Worm (Caenorhabditis elegans): Measurements from ENCODE around the gene Y42H9AR.2.

Gene Y42H9AR.2

DNA sequence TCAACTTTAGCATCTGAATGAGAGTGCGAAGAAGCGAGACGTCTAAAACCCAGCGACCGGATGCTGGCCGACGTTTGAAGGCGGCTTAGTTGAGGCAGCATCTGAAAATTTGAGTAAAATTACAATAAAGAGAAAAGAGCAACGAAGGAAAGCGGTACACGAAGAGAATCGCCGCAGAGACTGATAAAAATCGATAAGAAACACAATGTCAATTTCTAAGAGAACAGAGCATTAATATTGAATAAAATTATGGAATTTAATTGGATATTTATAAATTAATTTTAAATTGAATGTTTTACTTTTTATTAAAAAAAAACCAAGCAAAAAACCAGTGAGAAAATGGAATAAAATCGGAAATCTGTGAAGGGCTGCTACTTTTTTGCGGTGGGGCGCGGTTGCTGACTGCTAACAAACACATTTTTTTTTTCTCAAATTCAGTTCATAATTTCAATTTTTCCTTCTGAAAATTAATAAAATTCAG, 30.5 kb downstream of the Y42H9AR.2 start, which contains the start of the genes ndub-11 and moc-3:
ndub-11 (minus strand) TSS at position 101 of the 481 bp plus-strand sequence.
moc-3 (plus strand) TSS at position 431 of the 481 bp plus-strand sequence.
- peak; percentile 11 for TF ChIP-seq nfya-1 (tag; optimal IDR thresholded peaks at IDR 0.05; ENCODE audit: insufficient read depth)
- no peak for TF ChIP-seq sea-2 (GFP tag; optimal IDR thresholded peaks at IDR 0.05)
- no peak for TF ChIP-seq zag-1 (tag; optimal IDR thresholded peaks at IDR 0.05)
- no peak for TF ChIP-seq tbx-2 (tag; optimal IDR thresholded peaks at IDR 0.05)
- TF ChIP-seq snpc-4 (tag; optimal IDR thresholded peaks at IDR 0.05), result peak; percentile 12
- TF ChIP-seq hmg-11 (tag; optimal IDR thresholded peaks at IDR 0.05), result no peak
- no peak for TF ChIP-seq jun-1 (tag; optimal IDR thresholded peaks at IDR 0.05)
- no peak for TF ChIP-seq fkh-10 (GFP tag; optimal IDR thresholded peaks at IDR 0.05)
- no peak for TF ChIP-seq nhr-28 (tag; optimal IDR thresholded peaks at IDR 0.05)
- no peak for TF ChIP-seq nhr-76 (tag; optimal IDR thresholded peaks at IDR 0.05)
- no peak for TF ChIP-seq ceh-82 (tag; optimal IDR thresholded peaks at IDR 0.05)
- TF ChIP-seq unc-62 (GFP tag; optimal IDR thresholded peaks at IDR 0.05), result no peak
- TF ChIP-seq pqm-1 (tag; optimal IDR thresholded peaks at IDR 0.05), result no peak
- TF ChIP-seq R02D3.7 (tag; optimal IDR thresholded peaks at IDR 0.05), result no peak
- TF ChIP-seq ama-1 (optimal IDR thresholded peaks at IDR 0.05), result no peak
- TF ChIP-seq nhr-11 (tag; optimal IDR thresholded peaks at IDR 0.05), result no peak
- TF ChIP-seq lin-15B (tag; optimal IDR thresholded peaks at IDR 0.05), result no peak

DNA sequence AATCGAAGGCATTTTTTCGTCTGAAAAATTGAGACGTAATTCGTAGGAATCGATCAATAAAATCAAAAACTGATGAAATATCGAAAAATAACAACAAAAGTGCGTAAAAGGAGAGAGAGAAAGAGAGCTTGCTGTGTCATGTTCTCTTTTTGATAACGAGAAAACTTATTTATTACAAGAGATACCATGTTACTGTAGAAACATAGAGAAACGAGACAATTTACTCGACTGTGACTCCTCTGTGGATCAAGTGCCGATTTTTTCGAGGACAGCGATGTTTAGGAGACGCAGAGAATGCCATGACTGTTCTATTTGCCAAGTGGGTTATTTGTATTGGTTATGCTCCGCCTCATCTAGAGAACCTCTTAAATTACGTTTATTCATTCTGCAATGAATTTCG, 33.8 kb downstream of the Y42H9AR.2 start, which contains the start of gene sph-1:
sph-1 (minus strand) TSS at position 23 of the 400 bp plus-strand sequence.
- no peak for TF ChIP-seq fkh-2 (tag; optimal IDR thresholded peaks at IDR 0.05)
- no peak for TF ChIP-seq mdl-1 (tag; optimal IDR thresholded peaks at IDR 0.05)
- peak; percentile 59 for TF ChIP-seq ceh-28 (tag; optimal IDR thresholded peaks at IDR 0.05)
- TF ChIP-seq nhr-11 (tag; optimal IDR thresholded peaks at IDR 0.05), result no peak
- TF ChIP-seq nhr-23 (tag; optimal IDR thresholded peaks at IDR 0.05), result peak; percentile 36
- TF ChIP-seq daf-12 (tag; optimal IDR thresholded peaks at IDR 0.05), result no peak
- peak; percentile 25 for TF ChIP-seq nfya-1 (tag; optimal IDR thresholded peaks at IDR 0.05; ENCODE audit: insufficient read depth)
- peak; percentile 94 for TF ChIP-seq pha-4 (tag; optimal IDR thresholded peaks at IDR 0.05)
- no peak for TF ChIP-seq unc-62 (GFP tag; optimal IDR thresholded peaks at IDR 0.05)
- TF ChIP-seq lin-15B (tag; optimal IDR thresholded peaks at IDR 0.05), result no peak
- peak; percentile 21 for TF ChIP-seq jun-1 (tag; optimal IDR thresholded peaks at IDR 0.05)
- peak; percentile 73 for TF ChIP-seq elt-2 (tag; optimal IDR thresholded peaks at IDR 0.05)
- TF ChIP-seq pqm-1 (tag; optimal IDR thresholded peaks at IDR 0.05), result peak; percentile 55
- TF ChIP-seq egl-27 (tag; optimal IDR thresholded peaks at IDR 0.05), result peak; percentile 55
- TF ChIP-seq ceh-9 (tag; optimal IDR thresholded peaks at IDR 0.05), result no peak
- TF ChIP-seq nhr-43 (tag; optimal IDR thresholded peaks at IDR 0.05; ENCODE audit: poor library complexity, severe bottlenecking), result peak; percentile 47

DNA sequence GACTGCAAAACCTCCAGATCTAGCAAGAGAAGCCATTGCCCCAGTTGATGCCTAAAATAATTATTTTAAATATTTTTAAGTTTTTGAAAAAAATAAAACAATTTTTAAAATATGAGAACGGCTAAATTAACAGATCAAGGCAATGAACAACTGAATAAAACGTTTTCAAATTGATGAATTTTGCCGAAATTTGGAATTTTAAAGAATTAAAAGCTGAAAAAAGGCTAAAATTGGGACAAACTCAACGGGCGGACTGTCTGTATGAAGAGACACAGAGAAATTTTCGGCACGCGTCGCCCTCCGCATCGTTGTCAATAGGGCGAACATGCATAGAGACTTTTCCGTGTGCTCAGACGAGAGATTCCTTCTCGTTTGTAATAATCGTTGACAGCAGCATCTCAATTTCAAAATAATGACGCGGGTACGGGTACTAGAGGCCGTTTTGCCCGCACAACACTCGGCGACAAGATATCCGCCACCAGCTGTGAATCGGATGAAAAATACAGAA, 36.4 kb downstream of the Y42H9AR.2 start, which contains the start of the genes isp-1 and islo-1:
isp-1 (minus strand) TSS at position 51 of the 508 bp plus-strand sequence.
islo-1 (plus strand) TSS at position 385 of the 508 bp plus-strand sequence.
- TF ChIP-seq pha-4 (tag; optimal IDR thresholded peaks at IDR 0.05) (peak; percentile 75), pqm-1 (tag; optimal IDR thresholded peaks at IDR 0.05) (peak; percentile 39), skn-1 (tag; optimal IDR thresholded peaks at IDR 0.05) (no peak), mdl-1 (tag; optimal IDR thresholded peaks at IDR 0.05) (no peak), ama-1 (optimal IDR thresholded peaks at IDR 0.05) (no peak), nhr-23 (tag; optimal IDR thresholded peaks at IDR 0.05) (peak; percentile 53), elt-3 (tag; optimal IDR thresholded peaks at IDR 0.05) (no peak), nhr-43 (tag; optimal IDR thresholded peaks at IDR 0.05; ENCODE audit: poor library complexity, severe bottlenecking) (no peak), nhr-237 (tag; optimal IDR thresholded peaks at IDR 0.05) (no peak), nfya-1 (tag; optimal IDR thresholded peaks at IDR 0.05; ENCODE audit: insufficient read depth) (peak; percentile 72), tbx-2 (tag; optimal IDR thresholded peaks at IDR 0.05) (no peak), hmg-11 (tag; optimal IDR thresholded peaks at IDR 0.05) (peak; percentile 71), lin-39 (tag; optimal IDR thresholded peaks at IDR 0.05) (peak; percentile 70), lin-15B (tag; optimal IDR thresholded peaks at IDR 0.05) (peak; percentile 88), elt-2 (tag; optimal IDR thresholded peaks at IDR 0.05) (peak; percentile 49), snpc-4 (tag; optimal IDR thresholded peaks at IDR 0.05) (peak; percentile 71), nhr-25 (tag; optimal IDR thresholded peaks at IDR 0.05) (peak; percentile 55)

DNA sequence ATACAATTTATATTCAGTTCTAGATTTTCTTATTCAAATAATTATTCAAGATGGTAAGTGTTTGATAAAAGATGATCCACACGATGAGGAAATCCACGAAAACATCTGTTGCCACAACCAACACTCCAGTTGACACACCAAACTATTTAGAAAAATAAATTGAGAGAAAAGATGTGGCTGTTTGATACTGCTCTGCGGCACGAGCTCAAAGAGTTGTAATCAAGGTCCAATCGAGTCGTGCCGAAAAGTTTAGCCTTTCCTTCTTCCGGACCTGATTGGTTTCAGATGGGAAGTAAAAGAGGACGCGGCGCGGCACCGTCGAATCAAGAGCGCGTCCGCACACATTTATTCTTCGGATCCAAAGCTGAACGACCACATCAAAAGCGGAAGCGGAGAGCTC, 36.8 kb downstream of the Y42H9AR.2 start:
- no peak for TF ChIP-seq unc-62 (GFP tag; optimal IDR thresholded peaks at IDR 0.05)
- no peak for TF ChIP-seq jun-1 (tag; optimal IDR thresholded peaks at IDR 0.05)
- no peak for TF ChIP-seq nhr-237 (tag; optimal IDR thresholded peaks at IDR 0.05)
- TF ChIP-seq ceh-9 (tag; optimal IDR thresholded peaks at IDR 0.05), result no peak
- no peak for TF ChIP-seq egl-5 (tag; optimal IDR thresholded peaks at IDR 0.05)
- no peak for TF ChIP-seq nhr-23 (tag; optimal IDR thresholded peaks at IDR 0.05)
- no peak for TF ChIP-seq mdl-1 (tag; optimal IDR thresholded peaks at IDR 0.05)
- TF ChIP-seq egl-27 (tag; optimal IDR thresholded peaks at IDR 0.05), result no peak
- TF ChIP-seq nhr-11 (tag; optimal IDR thresholded peaks at IDR 0.05), result no peak
- TF ChIP-seq fkh-2 (tag; optimal IDR thresholded peaks at IDR 0.05), result no peak
- TF ChIP-seq ZK546.5 (tag; optimal IDR thresholded peaks at IDR 0.05), result no peak
- TF ChIP-seq nhr-28 (tag; optimal IDR thresholded peaks at IDR 0.05), result no peak
- TF ChIP-seq zag-1 (tag; optimal IDR thresholded peaks at IDR 0.05), result no peak
- TF ChIP-seq ztf-4 (tag; optimal IDR thresholded peaks at IDR 0.05), result no peak
- TF ChIP-seq nhr-12 (tag; optimal IDR thresholded peaks at IDR 0.05), result no peak
- no peak for TF ChIP-seq nhr-25 (tag; optimal IDR thresholded peaks at IDR 0.05)
- no peak for TF ChIP-seq nhr-76 (tag; optimal IDR thresholded peaks at IDR 0.05)
- no peak for TF ChIP-seq tbx-2 (tag; optimal IDR thresholded peaks at IDR 0.05)
